Worm (Caenorhabditis elegans) whole organism, L4 larva: ENCODE results near the gene ard-1.

Experiments
- ama-1 ChIP-seq: fragments of 150-350 bp; optimal IDR thresholded peaks from 2 replicates; lab custom pipeline; 2014; ENCODE audit warnings: inconsistent platforms, mixed read lengths
- pqm-1 ChIP-seq: sonication (generic microtip); optimal IDR thresholded peaks from 2 replicates; lab custom pipeline; 2017; ENCODE audit warnings: missing biosample characterization, missing genetic modification characterization

DNA sequence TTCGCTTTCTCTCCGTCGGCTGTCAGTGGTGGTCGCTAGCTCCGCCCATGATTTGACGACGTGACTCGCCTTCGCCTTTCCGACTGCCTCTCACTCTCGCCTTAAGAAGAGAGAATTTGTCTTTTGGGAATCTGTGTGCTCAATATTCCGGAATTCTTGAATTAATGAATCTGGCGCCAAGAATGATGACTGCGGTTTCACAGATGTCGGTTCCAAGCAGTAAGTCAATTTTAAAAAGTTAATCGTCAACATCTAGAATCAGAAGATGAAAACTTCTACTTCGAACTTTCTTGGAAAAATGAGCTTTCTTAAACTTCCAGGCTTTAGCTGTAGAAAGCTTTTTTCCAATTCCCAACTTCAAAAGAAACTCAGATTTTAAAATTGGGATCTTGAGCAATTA is 38.6 kb downstream of the ard-1 start, which contains the start of gene nhr-67:
- no peak for TF ChIP-seq pqm-1 (tag; lab: Kevin White, UChicago)
- no peak for TF ChIP-seq ama-1 (lab: Kevin White, UChicago)
